Fruit fly (Drosophila melanogaster) whole organism, embryonic: Measurements from ENCODE around the gene ct.

Experiments
- B-H1 ChIP-seq: fragments of 200-800 bp; sonication (Bioruptor generic); IDR thresholded peaks from 3 replicates; pipeline ENCODE4 v1.3.6; 2022; ENCODE audit warnings: missing biosample characterization, missing genetic modification characterization
- Bgb ChIP-seq: fragments of 200-800 bp; sonication (Bioruptor generic); IDR thresholded peaks from 2 replicates; pipeline ENCODE4 v1.3.6; 2022; ENCODE audit warnings: missing biosample characterization, missing genetic modification characterization; ENCODE audit not compliant: partially characterized antibody
- BtbVII ChIP-seq: fragments of 200-800 bp; sonication (Bioruptor generic); optimal IDR thresholded peaks from 3 replicates; lab custom pipeline; 2017; ENCODE audit warnings: missing biosample characterization, mild to moderate bottlenecking, missing genetic modification characterization
- C15 ChIP-seq: fragments of 200-800 bp; sonication (Bioruptor generic); IDR thresholded peaks from 3 replicates; pipeline ENCODE4 v1.3.6; 2022; ENCODE audit warnings: missing biosample characterization, missing genetic modification characterization
- CG11093 ChIP-seq: fragments of 200-800 bp; sonication (Bioruptor generic); IDR thresholded peaks from 3 replicates; pipeline ENCODE4 v1.3.6; 2022; ENCODE audit warnings: missing biosample characterization, missing genetic modification characterization
- CG11456 ChIP-seq: fragments of 200-800 bp; sonication (Bioruptor generic); IDR thresholded peaks from 3 replicates; pipeline ENCODE4 v1.3.6; 2022; ENCODE audit warnings: missing biosample characterization, missing genetic modification characterization
- CG11504 ChIP-seq: fragments of 200-800 bp; sonication (Bioruptor generic); optimal IDR thresholded peaks from 3 replicates; lab custom pipeline; 2019; ENCODE audit warnings: missing biosample characterization, mild to moderate bottlenecking, missing genetic modification characterization, moderate library complexity
- CG12942 ChIP-seq: fragments of 200-800 bp; sonication (Bioruptor generic); optimal IDR thresholded peaks from 3 replicates; lab custom pipeline; 2016; ENCODE audit warnings: missing biosample characterization, missing genetic modification characterization
- CG14710 ChIP-seq: fragments of 200-800 bp; sonication (Bioruptor generic); optimal IDR thresholded peaks from 3 replicates; lab custom pipeline; 2019; ENCODE audit warnings: missing biosample characterization, mild to moderate bottlenecking, missing genetic modification characterization, moderate library complexity
- CG15696 ChIP-seq: fragments of 200-800 bp; sonication (Bioruptor generic); optimal IDR thresholded peaks from 2 replicates; lab custom pipeline; 2019; ENCODE audit warnings: missing biosample characterization, mild to moderate bottlenecking, missing genetic modification characterization, moderate library complexity
- CG1602 ChIP-seq: fragments of 200-800 bp; sonication (Bioruptor generic); optimal IDR thresholded peaks from 3 replicates; lab custom pipeline; 2016; ENCODE audit warnings: missing biosample characterization, missing genetic modification characterization
- CG16779 ChIP-seq: fragments of 200-800 bp; sonication (Bioruptor generic); IDR thresholded peaks from 2 replicates; pipeline ENCODE4 v1.3.6; 2022; ENCODE audit warnings: missing biosample characterization, missing genetic modification characterization
- CG17328 ChIP-seq: fragments of 200-800 bp; sonication (Bioruptor generic); IDR thresholded peaks from 2 replicates; pipeline ENCODE4 v1.3.6; 2022; ENCODE audit warnings: missing biosample characterization, missing genetic modification characterization
- CG17802 ChIP-seq: fragments of 200-800 bp; sonication (Bioruptor generic); optimal IDR thresholded peaks from 2 replicates; lab custom pipeline; 2018; ENCODE audit warnings: missing biosample characterization, mild to moderate bottlenecking, missing genetic modification characterization, moderate library complexity
- CG32767 ChIP-seq: fragments of 200-800 bp; sonication (Bioruptor generic); IDR thresholded peaks from 2 replicates; pipeline ENCODE4 v1.3.6; 2022; ENCODE audit warnings: missing biosample characterization, missing genetic modification characterization
- CG3281 ChIP-seq: fragments of 200-800 bp; sonication (Bioruptor generic); optimal IDR thresholded peaks from 3 replicates; lab custom pipeline; 2017; ENCODE audit warnings: missing biosample characterization, mild to moderate bottlenecking, missing genetic modification characterization
- CG5953 ChIP-seq: fragments of 200-800 bp; sonication (Bioruptor generic); IDR thresholded peaks from 2 replicates; pipeline ENCODE4 v1.3.6; 2022; ENCODE audit warnings: missing biosample characterization, missing genetic modification characterization
- CG7271 ChIP-seq: fragments of 200-800 bp; sonication (Bioruptor generic); optimal IDR thresholded peaks from 2 replicates; lab custom pipeline; 2018; ENCODE audit warnings: missing biosample characterization, mild to moderate bottlenecking, missing genetic modification characterization, moderate library complexity
- CG7745 ChIP-seq: fragments of 200-800 bp; sonication (Bioruptor generic); optimal IDR thresholded peaks from 2 replicates; lab custom pipeline; 2018; ENCODE audit warnings: missing biosample characterization, mild to moderate bottlenecking, missing genetic modification characterization, moderate library complexity
- CG7928 ChIP-seq: fragments of 200-800 bp; sonication (Bioruptor generic); optimal IDR thresholded peaks from 2 replicates; lab custom pipeline; 2017; ENCODE audit warnings: missing biosample characterization, mild to moderate bottlenecking, missing genetic modification characterization
- CG8359 ChIP-seq: fragments of 200-800 bp; sonication (Bioruptor generic); optimal IDR thresholded peaks from 2 replicates; lab custom pipeline; 2017; ENCODE audit warnings: missing biosample characterization, mild to moderate bottlenecking, missing genetic modification characterization, borderline replicate concordance
- CG8765 ChIP-seq: fragments of 200-800 bp; sonication (Bioruptor generic); IDR thresholded peaks from 2 replicates; pipeline ENCODE4 v1.3.6; 2022; ENCODE audit warnings: missing biosample characterization, missing genetic modification characterization
- CG9797 ChIP-seq: fragments of 200-800 bp; sonication (Bioruptor generic); optimal IDR thresholded peaks from 3 replicates; lab custom pipeline; 2018; ENCODE audit warnings: missing biosample characterization, mild to moderate bottlenecking, missing genetic modification characterization
- Deaf1 ChIP-seq: fragments of 200-800 bp; optimal IDR thresholded peaks from 3 replicates; lab custom pipeline; 2019; ENCODE audit warnings: missing biosample characterization, mild to moderate bottlenecking, missing genetic modification characterization, moderate library complexity
- Dek ChIP-seq: fragments of 200-800 bp; sonication (Bioruptor generic); optimal IDR thresholded peaks from 3 replicates; lab custom pipeline; 2019; ENCODE audit warnings: missing biosample characterization, mild to moderate bottlenecking, missing genetic modification characterization, moderate library complexity
- Dfd ChIP-seq, 2 experiments: fragments of >200 bp; optimal IDR thresholded peaks; 2 replicates each; lab custom pipeline; 2017; ENCODE audit warnings: missing biosample characterization in 2 of 2, missing genetic modification characterization in 2 of 2
- Lpt ChIP-seq: fragments of >200 bp; optimal IDR thresholded peaks from 2 replicates; lab custom pipeline; 2018; ENCODE audit warnings: missing biosample characterization, missing genetic modification characterization
- MESR4 ChIP-seq: fragments of 200-800 bp; sonication (Bioruptor generic); optimal IDR thresholded peaks from 2 replicates; lab custom pipeline; 2018; ENCODE audit warnings: missing biosample characterization, mild to moderate bottlenecking, missing genetic modification characterization, moderate library complexity
- MTF-1 ChIP-seq: fragments of 200-800 bp; sonication (Bioruptor generic); optimal IDR thresholded peaks from 2 replicates; lab custom pipeline; 2018; ENCODE audit warnings: missing biosample characterization, mild to moderate bottlenecking, missing genetic modification characterization, borderline replicate concordance
- Meics ChIP-seq: fragments of 200-800 bp; sonication (Bioruptor generic); optimal IDR thresholded peaks from 2 replicates; lab custom pipeline; 2017; ENCODE audit warnings: missing biosample characterization, mild to moderate bottlenecking, missing genetic modification characterization
- Mrtf ChIP-seq: fragments of 200-800 bp; sonication (Bioruptor generic); IDR thresholded peaks from 3 replicates; pipeline ENCODE4 v1.3.6; 2022; ENCODE audit warnings: missing biosample characterization, missing genetic modification characterization
- Sin3A ChIP-seq: fragments of >200 bp; optimal IDR thresholded peaks from 2 replicates; lab custom pipeline; 2018
- Sox102F ChIP-seq: fragments of 200-800 bp; sonication (Bioruptor generic); optimal IDR thresholded peaks from 2 replicates; lab custom pipeline; 2018; ENCODE audit warnings: missing biosample characterization, mild to moderate bottlenecking, missing genetic modification characterization, moderate library complexity
- Tbp ChIP-seq: fragments of >200 bp; optimal IDR thresholded peaks from 2 replicates; lab custom pipeline; 2018; ENCODE audit warnings: missing biosample characterization, missing genetic modification characterization
- Trl ChIP-seq, 3 experiments: fragments of >200 bp in 2 of 3; fragments of 200-800 bp in 1 of 3; sonication (Bioruptor generic) in 1 of 3; optimal IDR thresholded peaks; 2 replicates in 1 of 3; 3 replicates in 2 of 3; lab custom pipeline; 2016 to 2017; ENCODE audit warnings: missing biosample characterization in 1 of 3, missing genetic modification characterization in 1 of 3
- ac ChIP-seq: fragments of 200-800 bp; sonication (Bioruptor generic); optimal IDR thresholded peaks from 3 replicates; lab custom pipeline; 2017; ENCODE audit warnings: missing biosample characterization, mild to moderate bottlenecking, missing genetic modification characterization
- crp ChIP-seq, 2 experiments: fragments of 200-800 bp; sonication (Bioruptor generic); optimal IDR thresholded peaks; 2 replicates in 1 of 2; 3 replicates in 1 of 2; lab custom pipeline; 2017; ENCODE audit warnings: missing biosample characterization in 2 of 2, missing genetic modification characterization in 2 of 2, mild to moderate bottlenecking in 1 of 2, moderate library complexity in 1 of 2
- dmrt11E ChIP-seq: fragments of 200-800 bp; sonication (Bioruptor generic); optimal IDR thresholded peaks from 3 replicates; lab custom pipeline; 2018; ENCODE audit warnings: missing biosample characterization, mild to moderate bottlenecking, missing genetic modification characterization, moderate library complexity
- emc ChIP-seq: fragments of 200-800 bp; sonication (Bioruptor generic); optimal IDR thresholded peaks from 2 replicates; lab custom pipeline; 2016; ENCODE audit warnings: missing biosample characterization, missing genetic modification characterization
- ewg ChIP-seq: fragments of 200-800 bp; sonication (Bioruptor generic); optimal IDR thresholded peaks from 3 replicates; lab custom pipeline; 2017; ENCODE audit warnings: mild to moderate bottlenecking, missing biosample characterization, missing genetic modification reagents, missing genetic modification characterization
- exex ChIP-seq: fragments of 200-800 bp; sonication (Bioruptor generic); optimal IDR thresholded peaks from 4 replicates; lab custom pipeline; 2018; ENCODE audit warnings: missing biosample characterization, mild to moderate bottlenecking, missing genetic modification characterization, moderate library complexity
- gem ChIP-seq: fragments of 200-800 bp; sonication (Bioruptor generic); optimal IDR thresholded peaks from 2 replicates; lab custom pipeline; 2019; ENCODE audit warnings: missing biosample characterization, mild to moderate bottlenecking, missing genetic modification characterization, moderate library complexity
- hb ChIP-seq: fragments of 200-800 bp; sonication (Bioruptor generic); IDR thresholded peaks from 3 replicates; pipeline ENCODE4 v1.3.6; 2022; ENCODE audit warnings: missing biosample characterization, missing genetic modification characterization; ENCODE audit not compliant: partially characterized antibody
- jigr1 ChIP-seq: fragments of 200-800 bp; sonication (Bioruptor generic); IDR thresholded peaks from 3 replicates; pipeline ENCODE4 v1.3.6; 2022; ENCODE audit warnings: missing biosample characterization, missing genetic modification characterization
- knrl ChIP-seq: fragments of 200-800 bp; sonication (Bioruptor generic); IDR thresholded peaks from 3 replicates; pipeline ENCODE4 v1.3.6; 2022; ENCODE audit warnings: missing biosample characterization, missing genetic modification characterization; ENCODE audit not compliant: partially characterized antibody
- p53 ChIP-seq: fragments of 200-800 bp; sonication (Bioruptor generic); optimal IDR thresholded peaks from 2 replicates; lab custom pipeline; 2016; ENCODE audit warnings: missing biosample characterization, missing genetic modification characterization
- pum ChIP-seq: fragments of 200-800 bp; sonication (Bioruptor generic); optimal IDR thresholded peaks from 2 replicates; lab custom pipeline; 2016; ENCODE audit warnings: missing biosample characterization, missing genetic modification characterization
- scrt ChIP-seq: fragments of 200-800 bp; sonication (Bioruptor generic); optimal IDR thresholded peaks from 2 replicates; lab custom pipeline; 2018; ENCODE audit warnings: missing biosample characterization, mild to moderate bottlenecking, missing genetic modification characterization, moderate library complexity
- ttk ChIP-seq: fragments of 200-800 bp; sonication (Bioruptor generic); IDR thresholded peaks from 2 replicates; pipeline ENCODE4 v2.1.2; 2022; ENCODE audit warnings: missing biosample characterization, missing genetic modification characterization
- vfl ChIP-seq: fragments of 200-800 bp; sonication (Bioruptor generic); optimal IDR thresholded peaks from 2 replicates; lab custom pipeline; 2016; ENCODE audit warnings: missing biosample characterization, missing genetic modification characterization
- wdn ChIP-seq: fragments of 200-800 bp; sonication (Bioruptor generic); IDR thresholded peaks from 2 replicates; pipeline ENCODE4 v1.3.6; 2022; ENCODE audit warnings: missing biosample characterization, missing genetic modification characterization

ct gene

DNA sequence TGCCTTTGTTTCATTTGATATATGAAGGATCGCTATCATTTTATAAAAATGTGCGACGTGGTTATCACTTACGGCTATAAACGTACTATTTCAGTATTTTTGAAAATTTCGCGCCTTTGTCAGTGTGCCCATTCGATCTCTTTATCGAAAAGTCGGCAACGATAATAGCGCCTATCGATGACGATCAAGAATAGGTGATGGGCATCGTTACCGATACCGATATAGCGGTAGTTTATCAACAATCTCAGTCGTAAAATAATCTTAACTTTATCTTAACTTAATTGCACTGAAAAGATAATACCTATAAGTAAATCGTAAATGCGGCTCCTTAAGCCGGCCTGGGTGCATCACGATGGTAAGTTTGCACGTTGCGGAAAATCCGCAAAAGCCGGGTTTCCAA lies 113.7 kb downstream of the ct start, which contains the start of gene Hira:
Gene Hira, plus strand, starts transcription at position 215 of the 400 bp plus-strand sequence.
- TF ChIP-seq CG5953 (GFP tag; lab: Robert Waterston, UW), result no peak
- TF ChIP-seq CG12942 (GFP tag; lab: Kevin White, UChicago), result no peak
- no peak for TF ChIP-seq CG8359 (GFP tag; lab: Kevin White, UChicago)
- TF ChIP-seq crp (GFP tag; optimal IDR thresholded peaks at IDR 0.05; lab: Kevin White, UChicago), result no peak
- no peak for TF ChIP-seq BtbVII
- TF ChIP-seq CG11456 (GFP tag; lab: Robert Waterston, UW), result no peak
- TF ChIP-seq B-H1, result no peak
- no peak for TF ChIP-seq Sox102F (GFP tag; lab: Kevin White, UChicago)
- no peak for TF ChIP-seq CG11093 (GFP tag; lab: Robert Waterston, UW)
- TF ChIP-seq CG1602 (GFP tag; lab: Kevin White, UChicago), result no peak
- TF ChIP-seq CG14710 (tag; lab: Kevin White, UChicago), result peak; percentile 56
- TF ChIP-seq wdn (GFP tag; lab: Robert Waterston, UW), result no peak
- no peak for TF ChIP-seq ewg (GFP tag; lab: Kevin White, UChicago)
- TF ChIP-seq ac (GFP tag; lab: Kevin White, UChicago), result no peak
- TF ChIP-seq CG17802 (tag; lab: Kevin White, UChicago), result no peak
- no peak for TF ChIP-seq jigr1 (GFP tag; lab: Robert Waterston, UW)
- peak; percentile 36 for TF ChIP-seq Sin3A
- no peak for TF ChIP-seq Dfd (GFP tag; optimal IDR thresholded peaks at IDR 0.05; lab: Kevin White, UChicago)
- TF ChIP-seq p53 (GFP tag; lab: Kevin White, UChicago), result no peak
- TF ChIP-seq hb (GFP tag; lab: Robert Waterston, UW), result peak; percentile 82
- no peak for TF ChIP-seq emc
- no peak for TF ChIP-seq dmrt11E (tag; lab: Kevin White, UChicago)
- TF ChIP-seq Mrtf (GFP tag; lab: Robert Waterston, UW), result no peak
- TF ChIP-seq CG8765, result no peak
- TF ChIP-seq Tbp (GFP tag; lab: Kevin White, UChicago), result no peak
- peak; percentile 84 for TF ChIP-seq CG9797 (GFP tag; lab: Kevin White, UChicago)
- no peak for TF ChIP-seq CG15696
- TF ChIP-seq Lpt, result no peak
- TF ChIP-seq knrl, result peak; percentile 75
- no peak for TF ChIP-seq vfl
- no peak for TF ChIP-seq CG17328 (GFP tag; lab: Robert Waterston, UW)
- no peak for TF ChIP-seq Deaf1
- TF ChIP-seq CG3281 (GFP tag; lab: Kevin White, UChicago), result no peak
- no peak for TF ChIP-seq CG7745 (tag; lab: Kevin White, UChicago)
- TF ChIP-seq CG32767, result no peak
- TF ChIP-seq Meics (GFP tag; lab: Kevin White, UChicago), result no peak
- no peak for TF ChIP-seq Trl (optimal IDR thresholded peaks at IDR 0.05; lab: Kevin White, UChicago)
- TF ChIP-seq Trl (GFP tag; optimal IDR thresholded peaks at IDR 0.05; lab: Kevin White, UChicago), result no peak
- TF ChIP-seq CG7271 (tag; lab: Kevin White, UChicago), result no peak
- TF ChIP-seq scrt (GFP tag; lab: Kevin White, UChicago), result no peak
- no peak for TF ChIP-seq pum (GFP tag; lab: Kevin White, UChicago)
- TF ChIP-seq C15 (GFP tag; lab: Robert Waterston, UW), result no peak
- no peak for TF ChIP-seq exex (tag; lab: Kevin White, UChicago)
- TF ChIP-seq Dek (tag; lab: Kevin White, UChicago), result no peak
- no peak for TF ChIP-seq CG11504 (tag; lab: Kevin White, UChicago)
- peak; percentile 38 for TF ChIP-seq MESR4 (GFP tag; lab: Kevin White, UChicago)
- TF ChIP-seq MTF-1 (GFP tag; lab: Kevin White, UChicago), result no peak
- TF ChIP-seq Bgb (GFP tag; lab: Robert Waterston, UW), result peak; percentile 91
- TF ChIP-seq ttk (GFP tag; lab: Robert Waterston, UW), result no peak
- TF ChIP-seq CG7928, result no peak
- TF ChIP-seq CG16779 (GFP tag; lab: Robert Waterston, UW), result no peak
- TF ChIP-seq gem (tag; lab: Kevin White, UChicago), result no peak
